Worm (Caenorhabditis elegans): ENCODE measurements around the gene imb-2.

ce11 chrII:14319227-14319626 lies 46.3 kb upstream of the imb-2 start:
- TF ChIP-seq snpc-4 (tag; optimal IDR thresholded peaks at IDR 0.05) (no peak), M03D4.4 (tag; optimal IDR thresholded peaks at IDR 0.05) (no peak), unc-39 (tag; optimal IDR thresholded peaks at IDR 0.05) (no peak), flh-1 (GFP tag; optimal IDR thresholded peaks at IDR 0.05) (no peak), mls-2 (tag; optimal IDR thresholded peaks at IDR 0.05) (peak; percentile 0), nhr-12 (tag; optimal IDR thresholded peaks at IDR 0.05) (no peak), nhr-237 (tag; optimal IDR thresholded peaks at IDR 0.05) (no peak), ham-2 (GFP tag; optimal IDR thresholded peaks at IDR 0.05) (no peak), elt-3 (tag; optimal IDR thresholded peaks at IDR 0.05) (no peak)

Data from whole organism, mixed stage, embryonic.